Fruit fly (Drosophila melanogaster): ENCODE results near the gene Cpr67Fb.
A peak's percentile ranks its signal among the peaks of the same experiment; 100 is the strongest.

Gene Cpr67Fb

DNA sequence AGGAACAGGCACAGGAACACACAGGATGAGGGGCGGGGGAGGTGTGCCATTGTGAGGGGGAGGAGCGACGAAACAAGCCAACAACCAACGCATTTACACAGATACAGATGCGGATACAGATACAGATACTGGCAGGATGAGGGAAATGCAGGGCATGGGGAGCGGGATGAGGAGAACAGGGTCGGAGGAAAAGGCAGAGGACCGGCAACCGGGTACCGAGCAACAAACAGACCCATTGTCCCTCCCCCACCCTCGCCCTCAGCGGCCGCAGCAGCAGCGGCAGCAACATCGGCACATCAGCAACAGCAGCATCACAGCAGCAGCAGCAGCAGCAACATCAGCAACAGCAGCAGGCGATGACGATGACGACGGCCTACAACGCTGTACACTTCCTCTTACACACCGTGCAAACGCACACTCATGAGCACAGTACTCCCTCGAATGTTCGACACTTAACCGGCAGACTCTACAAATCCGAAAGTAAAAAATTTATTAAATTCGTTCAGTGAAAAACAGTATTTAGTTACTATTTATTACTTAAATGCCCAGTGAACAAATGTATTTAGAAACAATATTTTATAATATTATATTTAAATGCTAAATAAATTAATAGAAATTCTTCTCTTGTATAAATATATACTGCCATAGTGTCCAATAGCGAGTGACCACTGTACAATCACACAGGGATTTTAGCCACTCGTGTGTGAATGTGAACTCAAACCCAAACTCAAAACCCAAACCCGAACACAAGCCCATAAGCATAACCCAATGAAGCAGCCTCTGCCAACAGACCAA, 38.4 kb upstream of the Cpr67Fb start (continued):
- TF ChIP-seq CG3032 (tag; optimal IDR thresholded peaks at IDR 0.05) (peak; percentile 95), CG3919 (GFP tag; optimal IDR thresholded peaks at IDR 0.05) (peak; percentile 93), Ets21C (GFP tag; optimal IDR thresholded peaks at IDR 0.05) (peak; percentile 73), CG15336 (GFP tag; IDR thresholded peaks at IDR 0.05) (peak; percentile 95), topi (GFP tag; optimal IDR thresholded peaks at IDR 0.05) (peak; percentile 84), cyc (GFP tag; optimal IDR thresholded peaks at IDR 0.05) (peak; percentile 87), CG34406 (GFP tag; optimal IDR thresholded peaks at IDR 0.05) (peak; percentile 93), lz (GFP tag; optimal IDR thresholded peaks at IDR 0.05) (peak; percentile 87), CG9139 (GFP tag; optimal IDR thresholded peaks at IDR 0.05) (peak; percentile 91), Blimp-1 (GFP tag; optimal IDR thresholded peaks at IDR 0.05) (peak; percentile 94), spab (GFP tag; optimal IDR thresholded peaks at IDR 0.05) (peak; percentile 92), CG6808 (GFP tag; optimal IDR thresholded peaks at IDR 0.05) (peak; percentile 97), svp (GFP tag) (peak; percentile 91), CG10631 (GFP tag; optimal IDR thresholded peaks at IDR 0.05) (peak; percentile 96), CG11762 (GFP tag; optimal IDR thresholded peaks at IDR 0.05; ENCODE audit: insufficient read depth) (peak; percentile 81), CG10669 (GFP tag; optimal IDR thresholded peaks at IDR 0.05) (peak; percentile 92), CG1621 (tag; optimal IDR thresholded peaks at IDR 0.05) (peak; percentile 66), CG16779 (tag; optimal IDR thresholded peaks at IDR 0.05) (peak; percentile 85), CG8319 (GFP tag; optimal IDR thresholded peaks at IDR 0.05) (peak; percentile 80)

DNA sequence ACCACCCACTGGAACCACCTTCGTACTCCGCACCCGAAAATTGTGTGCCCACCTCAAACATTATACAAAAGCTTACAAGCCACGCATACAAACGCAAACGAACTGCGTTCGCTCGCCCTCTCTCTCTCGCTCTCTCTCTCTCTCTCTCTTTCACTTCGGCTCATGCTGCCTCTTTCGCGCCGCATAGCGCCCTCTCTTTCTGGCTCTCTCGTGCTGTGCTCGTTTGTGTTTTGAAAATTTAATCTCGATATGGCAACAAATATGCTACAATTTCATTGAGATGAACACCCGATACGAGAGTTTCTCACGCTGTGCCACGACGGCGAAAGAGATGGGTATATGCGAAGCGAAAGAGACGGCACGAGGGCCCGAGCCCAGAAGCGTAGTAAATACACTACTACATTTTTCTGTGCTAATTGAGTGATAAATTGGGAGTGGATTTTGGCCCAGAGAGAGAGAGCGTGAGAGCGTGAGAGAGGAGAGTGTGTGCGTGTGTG, 37.4 kb upstream of the Cpr67Fb start:
- TF ChIP-seq CG6808 (GFP tag; optimal IDR thresholded peaks at IDR 0.05) (peak; percentile 24), CG6792 (GFP tag; optimal IDR thresholded peaks at IDR 0.05) (no peak), fd85E (GFP tag; optimal IDR thresholded peaks at IDR 0.05) (peak; percentile 24), Sox14 (GFP tag; optimal IDR thresholded peaks at IDR 0.05) (peak; percentile 56), net (GFP tag; optimal IDR thresholded peaks at IDR 0.05) (peak; percentile 45), Eip78C (GFP tag) (peak; percentile 60), CG7368 (GFP tag; optimal IDR thresholded peaks at IDR 0.05) (peak; percentile 34), Gug (GFP tag; IDR thresholded peaks at IDR 0.05) (0 out of 2 replicates have a peak, but pooled peaks have one; percentile 21), salr (GFP tag; optimal IDR thresholded peaks at IDR 0.05) (no peak), Hr38 (GFP tag; optimal IDR thresholded peaks at IDR 0.05) (no peak), cyc (GFP tag; optimal IDR thresholded peaks at IDR 0.05) (no peak), Eip75B (GFP tag; optimal IDR thresholded peaks at IDR 0.05) (peak; percentile 32), CG15336 (GFP tag; IDR thresholded peaks at IDR 0.05) (peak; percentile 53), Hr4 (GFP tag; optimal IDR thresholded peaks at IDR 0.05) (no peak), Lpt (GFP tag; optimal IDR thresholded peaks at IDR 0.05) (peak; percentile 62), fd59A (GFP tag; optimal IDR thresholded peaks at IDR 0.05) (no peak), CG34406 (GFP tag; optimal IDR thresholded peaks at IDR 0.05) (no peak), lz (GFP tag; optimal IDR thresholded peaks at IDR 0.05) (no peak), CG6276 (GFP tag; optimal IDR thresholded peaks at IDR 0.05) (peak; percentile 19), CG32006 (GFP tag; optimal IDR thresholded peaks at IDR 0.05) (no peak), Sox102F (GFP tag; optimal IDR thresholded peaks at IDR 0.05) (peak; percentile 59), OdsH (GFP tag; optimal IDR thresholded peaks at IDR 0.05) (no peak), CG11294 (GFP tag; IDR thresholded peaks at IDR 0.05) (no peak), fkh (GFP tag; optimal IDR thresholded peaks at IDR 0.05) (peak; percentile 89), Ets21C (GFP tag; optimal IDR thresholded peaks at IDR 0.05) (no peak), CG11902 (GFP tag; optimal IDR thresholded peaks at IDR 0.05) (no peak), CG3919 (GFP tag; optimal IDR thresholded peaks at IDR 0.05) (peak; percentile 21), topi (GFP tag; optimal IDR thresholded peaks at IDR 0.05) (no peak), CG8319 (GFP tag; optimal IDR thresholded peaks at IDR 0.05) (no peak), spab (GFP tag; optimal IDR thresholded peaks at IDR 0.05) (peak; percentile 17), CG8119 (GFP tag; IDR thresholded peaks at IDR 0.05) (no peak), CG11762 (GFP tag; optimal IDR thresholded peaks at IDR 0.05; ENCODE audit: insufficient read depth) (no peak), CG16779 (tag; optimal IDR thresholded peaks at IDR 0.05) (peak; percentile 44), CG4318 (GFP tag; optimal IDR thresholded peaks at IDR 0.05) (no peak), CG10669 (GFP tag; optimal IDR thresholded peaks at IDR 0.05) (peak; percentile 3), achi (GFP tag; optimal IDR thresholded peaks at IDR 0.05) (no peak), Smox (GFP tag; optimal IDR thresholded peaks at IDR 0.05) (peak; percentile 41), Sox15 (GFP tag; optimal IDR thresholded peaks at IDR 0.05) (no peak), CG31627 (GFP tag; optimal IDR thresholded peaks at IDR 0.05) (no peak), svp (GFP tag) (peak; percentile 83), CG10631 (GFP tag; optimal IDR thresholded peaks at IDR 0.05) (no peak), Ets96B (tag; optimal IDR thresholded peaks at IDR 0.05) (peak; percentile 26), CG1621 (tag; optimal IDR thresholded peaks at IDR 0.05) (peak; percentile 53)

Measured in whole organism, prepupa.